Worm (Caenorhabditis elegans): ENCODE measurements around the gene srd-41.
A peak's percentile ranks its signal among the peaks of the same experiment; 100 is the strongest.

srd-41 gene

ce11 chrX:12320737-12321136, 5.8 kb upstream of the srd-41 start, which contains the start of gene ceh-40:
Gene ceh-40 (minus strand): TSS chrX:12320777.
- TF ChIP-seq fkh-10 (GFP tag; optimal IDR thresholded peaks at IDR 0.05) (no peak), ztf-4 (tag; optimal IDR thresholded peaks at IDR 0.05) (no peak), lin-13 (GFP tag; optimal IDR thresholded peaks at IDR 0.05) (no peak)

- TF ChIP-seq dsc-1 (tag; optimal IDR thresholded peaks at IDR 0.05) = no peak
- TF ChIP-seq alr-1 (tag; optimal IDR thresholded peaks at IDR 0.05; ENCODE audit: borderline replicate concordance) = no peak
- no peak for TF ChIP-seq nhr-11 (tag; optimal IDR thresholded peaks at IDR 0.05)
- no peak for TF ChIP-seq fkh-10 (GFP tag; optimal IDR thresholded peaks at IDR 0.05)
- no peak for TF ChIP-seq dpl-1 (GFP tag; optimal IDR thresholded peaks at IDR 0.05)
- TF ChIP-seq nhr-20 (tag; optimal IDR thresholded peaks at IDR 0.05) = no peak
- no peak for TF ChIP-seq lir-3 (tag; optimal IDR thresholded peaks at IDR 0.05; ENCODE audit: poor library complexity)
- TF ChIP-seq nhr-77 (tag; optimal IDR thresholded peaks at IDR 0.05) = no peak
- no peak for TF ChIP-seq irx-1 (tag; optimal IDR thresholded peaks at IDR 0.05)
- TF ChIP-seq nhr-84 (tag; optimal IDR thresholded peaks at IDR 0.05) = no peak
These were observed 5.2 kb upstream of the srd-41 start, which contains the start of gene F17A2.13 for ce11 chrX:12321357-12321756. Gene F17A2.13 (plus strand): TSS chrX:12321657.

- TF ChIP-seq lin-35 (GFP tag; optimal IDR thresholded peaks at IDR 0.05) (no peak), efl-3 (GFP tag; optimal IDR thresholded peaks at IDR 0.05) (no peak), hlh-4 (tag; optimal IDR thresholded peaks at IDR 0.05) (peak; percentile 19), mef-2 (tag; optimal IDR thresholded peaks at IDR 0.05) (no peak), nhr-28 (tag; optimal IDR thresholded peaks at IDR 0.05) (no peak), swsn-7 (tag; optimal IDR thresholded peaks at IDR 0.05) (no peak), ztf-11 (tag; optimal IDR thresholded peaks at IDR 0.05) (no peak), lin-15B (tag; optimal IDR thresholded peaks at IDR 0.05) (no peak), nhr-11 (tag; optimal IDR thresholded peaks at IDR 0.05) (no peak), zip-4 (GFP tag; optimal IDR thresholded peaks at IDR 0.05) (no peak), fkh-4 (tag; optimal IDR thresholded peaks at IDR 0.05; ENCODE audit: borderline replicate concordance) (no peak), efl-1 (optimal IDR thresholded peaks at IDR 0.05) (no peak), efl-1 (GFP tag; optimal IDR thresholded peaks at IDR 0.05 in 1 of 2) (no peak), fkh-8 (tag; optimal IDR thresholded peaks at IDR 0.05) (peak; percentile 44), F16B12.6 (tag; optimal IDR thresholded peaks at IDR 0.05) (no peak), unc-86 (tag; optimal IDR thresholded peaks at IDR 0.05) (no peak), ceh-82 (tag; optimal IDR thresholded peaks at IDR 0.05) (no peak), nhr-90 (tag; optimal IDR thresholded peaks at IDR 0.05; ENCODE audit: poor library complexity) (no peak)
These were observed 3.1 kb upstream of the srd-41 start, which contains the start of gene srd-40 for ce11 chrX:12323439-12323838. Gene srd-40 (plus strand): TSS chrX:12323739.

- TF ChIP-seq efl-3 (GFP tag; optimal IDR thresholded peaks at IDR 0.05) (no peak), lsy-2 (tag; optimal IDR thresholded peaks at IDR 0.05) (no peak), nhr-71 (tag; optimal IDR thresholded peaks at IDR 0.05) (no peak), hlh-4 (tag; optimal IDR thresholded peaks at IDR 0.05) (no peak), efl-1 (optimal IDR thresholded peaks at IDR 0.05) (no peak), efl-1 (GFP tag; optimal IDR thresholded peaks at IDR 0.05 in 1 of 2) (no peak), pax-3 (tag; optimal IDR thresholded peaks at IDR 0.05) (no peak), lin-13 (GFP tag; optimal IDR thresholded peaks at IDR 0.05) (no peak), ets-5 (GFP tag; IDR thresholded peaks at IDR 0.05) (no peak), ceh-82 (tag; optimal IDR thresholded peaks at IDR 0.05) (no peak), nhr-85 (tag) (no peak), isw-1 (GFP tag; IDR thresholded peaks at IDR 0.05) (no peak)
These were observed 2.2 kb downstream of the srd-41 start, which contains the start of gene srd-45 for ce11 chrX:12328676-12329075. Gene srd-45 (plus strand): TSS chrX:12328976.

- TF ChIP-seq nhr-71 (tag; optimal IDR thresholded peaks at IDR 0.05) (peak; percentile 18), mef-2 (tag; optimal IDR thresholded peaks at IDR 0.05) (no peak)
These were observed 5.3 kb downstream of the srd-41 start, which contains the start of gene srd-46 for ce11 chrX:12331795-12332194. Gene srd-46 (plus strand): TSS chrX:12332095.
